Fruit fly (Drosophila melanogaster) whole organism, embryonic: Measurements from ENCODE around the gene CG14618.

Experiments
- CG4404 ChIP-seq: fragments of 200-800 bp; sonication (Bioruptor generic); IDR thresholded peaks from 2 replicates; pipeline ENCODE4 v1.3.6; 2022; ENCODE audit warnings: missing biosample characterization, missing genetic modification characterization
- E2f1 ChIP-seq: fragments of 200-800 bp; sonication (Bioruptor generic); IDR thresholded peaks from 2 replicates; pipeline ENCODE4 v1.3.6; 2022; ENCODE audit warnings: missing biosample characterization, missing genetic modification characterization
- sc ChIP-seq, 3 experiments: fragments of >200 bp in 2 of 3; fragments of 200-800 bp in 1 of 3; sonication (Bioruptor generic) in 1 of 3; optimal IDR thresholded peaks; 2 replicates in 2 of 3; 3 replicates in 1 of 3; lab custom pipeline; 2017; ENCODE audit warnings: mild to moderate bottlenecking in 1 of 3, missing biosample characterization in 1 of 3, missing genetic modification characterization in 1 of 3, missing genetic modification reagents in 1 of 3

- no peak for TF ChIP-seq sc (optimal IDR thresholded peaks at IDR 0.05; lab: Kevin White, UChicago)
- TF ChIP-seq sc (GFP tag; optimal IDR thresholded peaks at IDR 0.05; lab: Kevin White, UChicago): no peak
- no peak for TF ChIP-seq CG4404 (GFP tag; lab: Robert Waterston, UW)
- TF ChIP-seq E2f1: no peak
These were observed 17.1 kb downstream of the CG14618 start for dm6 chrX:22490584-22490983.
